Worm (Caenorhabditis elegans) whole organism, late embryonic: Measurements from ENCODE around the gene cest-17.

Experiments
- dmd-4 ChIP-seq: sonication (generic microtip); optimal IDR thresholded peaks from 2 replicates; lab custom pipeline; 2016; ENCODE audit warnings: borderline replicate concordance, missing genetic modification characterization, missing compliant biosample characterization
- hlh-8 ChIP-seq: sonication (generic microtip); optimal IDR thresholded peaks from 2 replicates; lab custom pipeline; 2016; ENCODE audit warnings: missing genotype, missing genetic modification characterization, missing compliant biosample characterization
- pag-3 ChIP-seq: sonication (generic microtip); optimal IDR thresholded peaks from 2 replicates; lab custom pipeline; 2016; ENCODE audit warnings: missing compliant biosample characterization, missing genetic modification characterization, borderline replicate concordance
- tbx-7 ChIP-seq: sonication (generic microtip); optimal IDR thresholded peaks from 2 replicates; lab custom pipeline; 2016; ENCODE audit warnings: missing genotype, missing genetic modification characterization, missing compliant biosample characterization

- TF ChIP-seq dmd-4 (tag; lab: Kevin White, UChicago), result no peak
- no peak for TF ChIP-seq tbx-7
- TF ChIP-seq hlh-8 (tag; lab: Kevin White, UChicago), result no peak
- TF ChIP-seq pag-3, result no peak
Measured at ce11 chrV:8159629-8160028, 43.5 kb upstream of the cest-17 start, which contains the start of gene F20D6.6.
